Worm (Caenorhabditis elegans) whole organism, early embryonic: ENCODE measurements around the gene T24A6.17.

ENCODE experiments used
- B0310.2 ChIP-seq: sonication (generic microtip); optimal IDR thresholded peaks from 2 replicates; lab custom pipeline; 2016; ENCODE audit warnings: mild to moderate bottlenecking, missing genetic modification characterization, missing compliant biosample characterization
- F13C5.2 ChIP-seq: sonication (generic microtip); optimal IDR thresholded peaks from 2 replicates; lab custom pipeline; 2017; ENCODE audit warnings: mild to moderate bottlenecking, missing genetic modification characterization, inconsistent platforms, missing compliant biosample characterization
- ama-1 ChIP-seq: fragments of 150-350 bp; optimal IDR thresholded peaks from 2 replicates; lab custom pipeline; 2014
- ets-7 ChIP-seq: sonication (generic microtip); optimal IDR thresholded peaks from 2 replicates; lab custom pipeline; 2016; ENCODE audit warnings: missing genotype, missing genetic modification characterization, missing compliant biosample characterization
- flt-1 ChIP-seq: fragments of 200-800 bp; sonication (Bioruptor generic); IDR thresholded peaks from 2 replicates; pipeline ENCODE4 v1.3.6; 2022; ENCODE audit warnings: missing genetic modification characterization, missing compliant biosample characterization
- hmbx-1 ChIP-seq: sonication (generic microtip); optimal IDR thresholded peaks from 2 replicates; lab custom pipeline; 2016; ENCODE audit warnings: mild to moderate bottlenecking, missing genetic modification characterization, missing compliant biosample characterization
- hmg-4 ChIP-seq: fragments of 200-800 bp; sonication (Bioruptor generic); optimal IDR thresholded peaks from 2 replicates; lab custom pipeline; 2018; ENCODE audit warnings: mild to moderate bottlenecking, missing genetic modification characterization, missing compliant biosample characterization
- hnd-1 ChIP-seq: sonication (generic microtip); optimal IDR thresholded peaks from 2 replicates; lab custom pipeline; 2016; ENCODE audit warnings: missing genetic modification characterization, missing compliant biosample characterization
- pes-1 ChIP-seq: fragments of 200-800 bp; sonication (Bioruptor generic); IDR thresholded peaks from 2 replicates; pipeline ENCODE4 v1.3.6; 2022; ENCODE audit warnings: missing genetic modification reagents, missing genetic modification characterization, missing compliant biosample characterization
- sea-1 ChIP-seq: fragments of 200-800 bp; sonication (Bioruptor generic); conservative IDR thresholded peaks from 2 replicates; pipeline ENCODE4 v1.3.6; 2022; ENCODE audit warnings: missing genetic modification characterization, missing compliant biosample characterization
- tra-4 ChIP-seq: sonication (generic microtip); optimal IDR thresholded peaks from 2 replicates; lab custom pipeline; 2017; ENCODE audit warnings: missing genetic modification characterization, missing compliant biosample characterization

- TF ChIP-seq flt-1 (GFP tag; lab: Robert Waterston, UW) (no peak), tra-4 (tag; lab: Kevin White, UChicago) (no peak), ama-1 (no peak), sea-1 (GFP tag; lab: Robert Waterston, UW) (no peak), pes-1 (GFP tag; lab: Robert Waterston, UW) (no peak), hnd-1 (tag; lab: Kevin White, UChicago) (no peak), hmbx-1 (tag; lab: Kevin White, UChicago) (no peak), ets-7 (tag; lab: Kevin White, UChicago) (no peak), hmg-4 (GFP tag; lab: Kevin White, UChicago) (no peak), F13C5.2 (no peak), B0310.2 (tag; lab: Kevin White, UChicago) (no peak)
These were observed 36.3 kb upstream of the T24A6.17 start, which contains the start of gene T22F3.7 for ce11 chrV:3600570-3600969.
